Worm (Caenorhabditis elegans) whole organism, L3 larva: Measurements from ENCODE around the gene glod-4.

Experiments used
- ZK546.5 ChIP-seq: sonication (generic microtip); optimal IDR thresholded peaks from 2 replicates; lab custom pipeline; 2017; ENCODE audit warnings: missing biosample characterization, missing genetic modification characterization
- aly-2 ChIP-seq: fragments of 150-350 bp; optimal IDR thresholded peaks from 2 replicates; lab custom pipeline; 2014; ENCODE audit warnings: missing biosample characterization, missing genetic modification characterization
- ceh-28 ChIP-seq: fragments of 150-350 bp; optimal IDR thresholded peaks from 2 replicates; lab custom pipeline; 2014; ENCODE audit warnings: missing biosample characterization, missing genetic modification reagents, missing genetic modification characterization
- ceh-9 ChIP-seq: sonication (generic microtip); optimal IDR thresholded peaks from 2 replicates; lab custom pipeline; 2018; ENCODE audit warnings: missing biosample characterization, missing genetic modification characterization
- daf-12 ChIP-seq: fragments of 150-350 bp; optimal IDR thresholded peaks from 2 replicates; lab custom pipeline; 2014; ENCODE audit warnings: missing biosample characterization, missing genetic modification reagents, missing genetic modification characterization
- egl-27 ChIP-seq: sonication (generic microtip); optimal IDR thresholded peaks from 4 replicates; lab custom pipeline; 2017; ENCODE audit warnings: missing biosample characterization, missing genetic modification reagents, missing genetic modification characterization
- elt-2 ChIP-seq: sonication (generic microtip); optimal IDR thresholded peaks from 2 replicates; lab custom pipeline; 2016; ENCODE audit warnings: missing genetic modification reagents, mild to moderate bottlenecking, missing genetic modification characterization, missing compliant biosample characterization
- elt-3 ChIP-seq, 3 experiments: fragments of 150-350 bp in 1 of 3; sonication (generic microtip) in 2 of 3; optimal IDR thresholded peaks; 2 replicates in 2 of 3; 4 replicates in 1 of 3; lab custom pipeline; 2014 to 2017; ENCODE audit warnings: missing biosample characterization in 3 of 3, missing genetic modification characterization in 3 of 3
- eor-1 ChIP-seq, 2 experiments: fragments of 150-350 bp; optimal IDR thresholded peaks; 2 replicates each; lab custom pipeline; 2014 to 2018; ENCODE audit warnings: missing biosample characterization in 2 of 2, missing genetic modification characterization in 2 of 2
- fkh-10 ChIP-seq: sonication (generic microtip); optimal IDR thresholded peaks from 2 replicates; lab custom pipeline; 2017; ENCODE audit warnings: missing biosample characterization, missing genetic modification reagents, missing genetic modification characterization
- fkh-2 ChIP-seq: fragments of 150-350 bp; optimal IDR thresholded peaks from 2 replicates; lab custom pipeline; 2014; ENCODE audit warnings: missing biosample characterization, missing genetic modification reagents, missing genetic modification characterization
- hmg-11 ChIP-seq: sonication (generic microtip); optimal IDR thresholded peaks from 2 replicates; lab custom pipeline; 2016; ENCODE audit warnings: missing genetic modification characterization, missing compliant biosample characterization
- lin-15B ChIP-seq: fragments of 150-350 bp; optimal IDR thresholded peaks from 2 replicates; lab custom pipeline; 2014; ENCODE audit warnings: missing biosample characterization, missing genetic modification characterization
- lin-39 ChIP-seq: fragments of 150-350 bp; optimal IDR thresholded peaks from 2 replicates; lab custom pipeline; 2018; ENCODE audit warnings: missing biosample characterization, missing genetic modification reagents, missing genetic modification characterization
- lsy-12 ChIP-seq: sonication (generic microtip); optimal IDR thresholded peaks from 2 replicates; lab custom pipeline; 2016; ENCODE audit warnings: mild to moderate bottlenecking, missing genetic modification characterization, missing compliant biosample characterization
- mdl-1 ChIP-seq: fragments of 150-350 bp; optimal IDR thresholded peaks from 2 replicates; lab custom pipeline; 2014; ENCODE audit warnings: missing biosample characterization, missing genetic modification characterization
- mml-1 ChIP-seq: fragments of 150-350 bp; sonication (generic microtip); optimal IDR thresholded peaks from 3 replicates; lab custom pipeline; 2014; ENCODE audit warnings: missing biosample characterization, missing genetic modification characterization
- nfya-1 ChIP-seq: sonication (generic microtip); optimal IDR thresholded peaks from 2 replicates; lab custom pipeline; 2017; ENCODE audit warnings: missing genetic modification characterization, mild to moderate bottlenecking, missing compliant biosample characterization, antibody characterized with exemption, moderate library complexity; ENCODE audit not compliant: insufficient read depth
- nhr-11 ChIP-seq: fragments of 150-350 bp; optimal IDR thresholded peaks from 2 replicates; lab custom pipeline; 2014; ENCODE audit warnings: missing biosample characterization, missing genetic modification characterization
- nhr-23 ChIP-seq: fragments of 150-350 bp; optimal IDR thresholded peaks from 2 replicates; lab custom pipeline; 2014; ENCODE audit warnings: missing biosample characterization, missing genetic modification reagents, missing genetic modification characterization
- nhr-237 ChIP-seq: fragments of 150-350 bp; optimal IDR thresholded peaks from 2 replicates; lab custom pipeline; 2014; ENCODE audit warnings: missing biosample characterization, missing genetic modification characterization
- nhr-25 ChIP-seq: sonication (generic microtip); optimal IDR thresholded peaks from 2 replicates; lab custom pipeline; 2017; ENCODE audit warnings: missing biosample characterization, missing genetic modification characterization
- nhr-28 ChIP-seq: fragments of 150-350 bp; optimal IDR thresholded peaks from 2 replicates; lab custom pipeline; 2014; ENCODE audit warnings: missing biosample characterization, missing genetic modification characterization
- nhr-43 ChIP-seq: sonication (generic microtip); optimal IDR thresholded peaks from 2 replicates; lab custom pipeline; 2016; ENCODE audit warnings: mild to moderate bottlenecking, missing genetic modification characterization, missing compliant biosample characterization; ENCODE audit not compliant: poor library complexity, severe bottlenecking
- nhr-67 ChIP-seq: fragments of 150-350 bp; optimal IDR thresholded peaks from 2 replicates; lab custom pipeline; 2014; ENCODE audit warnings: missing biosample characterization, missing genetic modification characterization
- nhr-77 ChIP-seq: fragments of 150-350 bp; optimal IDR thresholded peaks from 2 replicates; lab custom pipeline; 2014; ENCODE audit warnings: missing biosample characterization, missing genetic modification characterization
- skn-1 ChIP-seq: fragments of 150-350 bp; optimal IDR thresholded peaks from 2 replicates; lab custom pipeline; 2014; ENCODE audit warnings: missing biosample characterization, missing genetic modification characterization
- unc-39 ChIP-seq: sonication (generic microtip); optimal IDR thresholded peaks from 4 replicates; lab custom pipeline; 2017; ENCODE audit warnings: missing biosample characterization, missing genetic modification characterization
- zag-1 ChIP-seq: fragments of 150-350 bp; optimal IDR thresholded peaks from 2 replicates; lab custom pipeline; 2014; ENCODE audit warnings: missing biosample characterization, missing genetic modification characterization
- ztf-11 ChIP-seq: fragments of 150-350 bp; optimal IDR thresholded peaks from 2 replicates; lab custom pipeline; 2014; ENCODE audit warnings: missing biosample characterization, missing genetic modification characterization
- ztf-4 ChIP-seq: fragments of 150-350 bp; optimal IDR thresholded peaks from 2 replicates; lab custom pipeline; 2014; ENCODE audit warnings: missing biosample characterization, missing genetic modification characterization

glod-4 gene

DNA sequence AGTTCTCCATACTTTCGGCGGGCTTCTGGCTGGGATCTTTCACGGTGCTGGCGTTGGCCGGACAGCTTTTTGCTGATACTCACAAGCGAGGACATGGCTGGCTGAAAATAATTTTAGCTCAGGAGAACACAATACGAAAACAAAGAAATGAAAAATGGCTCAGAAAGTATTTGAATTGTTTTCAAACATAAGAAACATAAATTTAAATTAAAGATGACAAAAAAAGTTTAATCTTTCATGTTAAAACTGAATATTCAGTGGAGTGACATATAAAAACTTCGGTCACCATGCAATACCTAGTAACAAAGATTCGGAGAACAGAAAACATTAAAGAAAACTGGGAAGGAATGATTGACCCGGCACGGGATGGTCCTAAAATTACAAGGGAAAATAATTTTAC, 25.2 kb downstream of the glod-4 start, which contains the start of gene C16C10.2:
C16C10.2 (minus strand) TSS at position 101 of the 400 bp plus-strand sequence.
- TF ChIP-seq unc-39 (no peak), fkh-2 (tag; lab: Kevin White, UChicago) (no peak), hmg-11 (no peak), ztf-11 (tag; lab: Kevin White, UChicago) (no peak), mml-1 (no peak), elt-2 (tag; lab: Kevin White, UChicago) (no peak), nhr-67 (tag; lab: Kevin White, UChicago) (no peak), zag-1 (tag; lab: Kevin White, UChicago) (no peak)

DNA sequence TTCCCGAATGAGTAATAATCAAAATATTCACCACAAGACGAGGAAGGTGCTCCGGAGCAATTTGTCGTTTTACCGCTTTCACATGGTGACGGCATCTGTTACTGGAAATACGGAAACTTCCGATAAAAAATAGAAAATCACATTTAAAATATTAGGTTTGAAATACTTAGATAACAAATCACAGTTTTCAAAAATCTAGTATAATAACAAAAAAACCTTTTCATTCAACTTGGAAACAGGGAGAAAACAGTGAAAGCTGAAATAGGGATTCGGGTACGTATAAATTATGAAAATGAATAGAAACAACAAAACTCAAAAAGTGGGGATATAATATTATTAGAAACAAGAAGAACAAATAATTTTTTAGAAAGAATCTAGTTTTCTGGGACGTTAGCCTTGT, 27.9 kb downstream of the glod-4 start, which contains the start of gene C16C10.1:
C16C10.1 (minus strand) TSS at position 101 of the 400 bp plus-strand sequence.
- no peak for TF ChIP-seq ztf-4 (tag; lab: Kevin White, UChicago)

DNA sequence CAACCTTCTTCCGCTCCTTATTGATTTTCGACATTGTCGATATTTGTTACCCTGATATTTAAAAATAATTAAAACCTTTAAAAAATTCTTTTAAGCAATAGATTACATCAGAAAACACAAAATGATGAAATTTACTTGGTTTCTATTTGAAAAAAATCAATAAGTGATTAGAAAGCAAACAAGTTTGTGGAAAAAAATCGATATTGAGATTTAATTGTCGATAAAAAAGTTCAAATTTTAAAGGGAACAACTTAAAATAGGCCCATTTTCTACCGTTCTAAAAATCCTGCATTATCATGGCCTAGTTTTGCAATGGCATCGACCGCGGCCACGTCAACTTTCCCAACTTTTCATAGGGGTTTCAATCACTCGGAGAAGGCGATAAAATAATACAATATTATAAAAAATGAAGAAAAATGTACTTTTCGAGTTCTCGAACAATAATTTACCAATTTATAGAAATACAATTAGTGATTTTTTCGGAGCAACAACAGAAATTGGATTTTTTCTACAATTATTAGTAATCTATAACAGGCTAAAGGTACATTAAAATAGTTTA, 33.4 kb downstream of the glod-4 start, which contains the start of gene lars-1:
lars-1 (minus strand) TSS at position 51 of the 559 bp plus-strand sequence.
- TF ChIP-seq ceh-28 (tag; lab: Kevin White, UChicago) (peak; percentile 49), nhr-11 (no peak), lin-15B (tag; lab: Kevin White, UChicago) (peak; percentile 49), nfya-1 (tag; lab: Kevin White, UChicago) (peak; percentile 22), hmg-11 (peak; percentile 17)

DNA sequence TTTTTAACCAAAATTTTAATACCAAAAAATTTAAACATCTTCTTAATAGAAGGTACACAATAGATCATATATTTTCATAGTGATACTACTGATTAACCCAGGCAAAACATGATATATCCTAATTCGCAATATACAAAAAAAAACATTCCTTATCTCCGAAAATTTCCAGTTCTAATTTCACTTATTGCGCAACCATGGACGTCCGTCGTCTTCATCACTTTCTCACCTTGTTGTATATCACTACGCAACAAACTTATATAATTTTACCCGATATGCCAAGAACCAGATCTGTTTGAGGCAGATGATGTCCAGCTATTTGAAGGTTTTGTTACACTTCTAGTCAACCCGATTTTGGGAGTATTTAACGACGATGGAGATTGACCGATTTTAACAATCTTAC, 34.4 kb downstream of the glod-4 start, which contains the start of gene R74.2:
R74.2 (plus strand) TSS at position 316 of the 400 bp plus-strand sequence.
- TF ChIP-seq nhr-25 (tag; lab: Kevin White, UChicago): peak; percentile 71
- peak in 1 of 3 experiments; percentile 17 for TF ChIP-seq elt-3 (tag; optimal IDR thresholded peaks at IDR 0.05; lab: Kevin White, UChicago)
- TF ChIP-seq nhr-43 (tag; lab: Kevin White, UChicago): peak; percentile 20
- TF ChIP-seq nfya-1 (tag; lab: Kevin White, UChicago): peak; percentile 13
- TF ChIP-seq daf-12: no peak

DNA sequence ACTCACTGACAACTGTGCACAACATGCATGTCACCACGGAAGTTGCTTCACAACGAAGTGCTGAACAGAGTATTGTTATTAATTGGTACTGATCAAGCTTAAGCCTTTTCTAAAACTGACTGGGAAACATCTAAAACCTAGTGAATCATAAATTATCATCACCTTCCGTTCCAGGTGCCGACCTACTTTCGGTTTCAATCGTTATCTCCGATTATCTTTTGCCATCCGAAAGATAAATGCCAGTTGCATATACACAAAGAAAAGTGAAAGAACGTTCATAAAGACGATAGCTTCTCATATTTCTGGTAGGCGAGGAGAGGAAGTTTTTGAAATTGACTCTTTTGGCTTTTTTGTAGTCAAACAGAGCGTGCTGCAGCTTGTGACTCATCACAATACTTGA, 36.2 kb downstream of the glod-4 start:
- TF ChIP-seq eor-1 (tag; optimal IDR thresholded peaks at IDR 0.05; lab: Kevin White, UChicago) (no peak), nhr-23 (peak; percentile 4), nhr-43 (tag; lab: Kevin White, UChicago) (peak; percentile 10)
- TF ChIP-seq, all 47 proteins: peak for 2

DNA sequence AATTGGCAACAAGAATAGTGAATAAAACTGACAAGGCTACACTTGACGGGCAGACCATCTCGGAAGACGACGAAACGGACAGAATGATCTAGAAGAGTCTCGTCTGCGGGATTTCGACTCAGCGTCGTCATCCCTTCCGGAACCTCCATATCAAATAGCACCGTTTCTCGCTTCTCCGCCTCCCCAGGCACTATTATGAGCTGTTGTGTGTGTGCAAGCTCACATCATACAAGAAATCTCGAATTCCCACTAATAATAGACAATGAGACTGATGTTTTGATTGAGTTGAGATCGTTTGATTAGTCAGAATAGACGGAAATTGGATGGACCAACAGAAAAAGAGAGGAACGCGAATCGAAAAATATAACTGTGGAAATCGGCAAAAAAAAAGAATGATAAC, 36.8 kb downstream of the glod-4 start, which contains the start of gene spp-28:
spp-28 (minus strand) TSS at position 101 of the 400 bp plus-strand sequence.
- TF ChIP-seq egl-27 (tag; lab: Kevin White, UChicago): no peak
- TF ChIP-seq eor-1 (tag; optimal IDR thresholded peaks at IDR 0.05; lab: Kevin White, UChicago): no peak
- no peak for TF ChIP-seq lin-39 (tag; lab: Kevin White, UChicago)
- no peak for TF ChIP-seq nhr-77 (tag; lab: Kevin White, UChicago)
- TF ChIP-seq hmg-11: no peak
- no peak for TF ChIP-seq mdl-1 (tag; lab: Kevin White, UChicago)
- no peak for TF ChIP-seq lsy-12 (tag; lab: Kevin White, UChicago)
- no peak for TF ChIP-seq nhr-11
- no peak for TF ChIP-seq ZK546.5 (tag; lab: Kevin White, UChicago)
- TF ChIP-seq nhr-28 (tag; lab: Kevin White, UChicago): no peak
- no peak for TF ChIP-seq nhr-237
- TF ChIP-seq ceh-28 (tag; lab: Kevin White, UChicago): no peak
- no peak for TF ChIP-seq skn-1 (tag; lab: Kevin White, UChicago)
- no peak for TF ChIP-seq ceh-9
- TF ChIP-seq fkh-10 (GFP tag; lab: Kevin White, UChicago): no peak
- no peak for TF ChIP-seq mml-1
- TF ChIP-seq nhr-25 (tag; lab: Kevin White, UChicago): no peak
- TF ChIP-seq aly-2 (tag; lab: Kevin White, UChicago): no peak
- no peak for TF ChIP-seq nhr-43 (tag; lab: Kevin White, UChicago)
